Fruit fly (Drosophila melanogaster) whole organism: ENCODE measurements around the gene CG33985.

Source experiments
- CG8478 ChIP-seq: fragments of >200 bp; optimal IDR thresholded peaks from 2 replicates; lab custom pipeline; 2018; ENCODE audit warnings: inconsistent platforms
- Dll ChIP-seq: fragments of >200 bp; optimal IDR thresholded peaks from 2 replicates; lab custom pipeline; 2017
- EcR ChIP-seq, 2 experiments: fragments of >200 bp; optimal IDR thresholded peaks; 2 replicates each; lab custom pipeline; 2017; ENCODE audit warnings: missing biosample characterization in 2 of 2, missing genetic modification characterization in 2 of 2, missing genetic modification reagents in 2 of 2
- pan ChIP-seq: fragments of >200 bp; optimal IDR thresholded peaks from 2 replicates; lab custom pipeline; 2017
- psq ChIP-seq: fragments of >200 bp; optimal IDR thresholded peaks from 2 replicates; lab custom pipeline; 2017
- usp ChIP-seq: fragments of >200 bp; optimal IDR thresholded peaks from 2 replicates; lab custom pipeline; 2017; ENCODE audit warnings: missing biosample characterization, missing genetic modification characterization, mixed read lengths

The CG33985 gene

DNA sequence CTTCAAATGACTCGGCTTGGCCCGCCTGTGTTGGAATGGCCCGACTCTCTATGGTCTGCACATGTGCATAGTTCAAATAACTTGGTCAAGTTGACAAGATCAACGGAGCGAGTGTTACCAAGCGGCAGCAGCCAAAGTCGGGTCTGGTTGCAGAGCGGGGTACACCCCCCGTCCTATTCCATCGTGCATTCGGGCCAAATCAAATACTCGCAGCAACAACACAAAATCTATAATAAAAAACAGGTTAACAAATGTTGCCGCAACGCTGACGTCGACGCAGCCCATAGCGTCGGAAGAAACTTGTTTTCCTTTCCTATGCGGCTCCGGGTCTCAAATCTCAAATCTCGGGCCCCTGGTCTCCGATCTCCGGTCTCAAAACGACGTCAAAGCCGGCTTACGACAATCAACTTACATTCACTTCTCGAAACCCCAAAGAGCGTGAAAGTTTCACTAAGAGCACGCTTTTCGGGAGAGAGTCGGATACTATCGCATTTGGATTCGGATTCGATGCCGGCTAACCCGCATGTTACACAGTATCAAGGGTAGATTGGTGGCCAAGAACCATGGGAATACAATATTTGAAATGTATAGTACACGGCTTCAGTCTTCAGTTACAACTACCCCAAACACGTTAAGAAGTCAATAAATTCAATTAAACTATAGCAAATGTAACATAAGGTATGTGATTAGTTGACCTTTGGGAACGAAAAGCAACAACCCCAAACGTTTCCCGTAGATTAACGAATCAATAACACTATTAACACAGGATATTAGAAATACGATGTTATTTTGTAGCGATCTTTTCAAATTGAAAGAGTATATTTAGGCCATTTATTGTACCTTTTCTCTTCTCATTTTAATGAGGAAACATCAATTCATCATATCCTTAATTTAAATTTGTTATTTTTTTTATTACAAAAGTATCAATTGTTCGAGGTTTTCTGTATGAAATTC lies 7.9 kb upstream of the CG33985 start:
- TF ChIP-seq EcR (GFP tag; optimal IDR thresholded peaks at IDR 0.05; lab: Kevin White, UChicago) = peak in 1 of 2 experiments; percentile 12
- TF ChIP-seq Dll (lab: Kevin White, UChicago) = no peak
- TF ChIP-seq pan = peak; percentile 98

dm6 chr3L:15533402-15534129 lies 7.0 kb upstream of the CG33985 start:
- no peak for TF ChIP-seq psq (lab: Kevin White, UChicago)
- no peak for TF ChIP-seq Dll (lab: Kevin White, UChicago)
- no peak for TF ChIP-seq usp (GFP tag; lab: Kevin White, UChicago)
- TF ChIP-seq EcR (GFP tag; optimal IDR thresholded peaks at IDR 0.05; lab: Kevin White, UChicago) = no peak

DNA sequence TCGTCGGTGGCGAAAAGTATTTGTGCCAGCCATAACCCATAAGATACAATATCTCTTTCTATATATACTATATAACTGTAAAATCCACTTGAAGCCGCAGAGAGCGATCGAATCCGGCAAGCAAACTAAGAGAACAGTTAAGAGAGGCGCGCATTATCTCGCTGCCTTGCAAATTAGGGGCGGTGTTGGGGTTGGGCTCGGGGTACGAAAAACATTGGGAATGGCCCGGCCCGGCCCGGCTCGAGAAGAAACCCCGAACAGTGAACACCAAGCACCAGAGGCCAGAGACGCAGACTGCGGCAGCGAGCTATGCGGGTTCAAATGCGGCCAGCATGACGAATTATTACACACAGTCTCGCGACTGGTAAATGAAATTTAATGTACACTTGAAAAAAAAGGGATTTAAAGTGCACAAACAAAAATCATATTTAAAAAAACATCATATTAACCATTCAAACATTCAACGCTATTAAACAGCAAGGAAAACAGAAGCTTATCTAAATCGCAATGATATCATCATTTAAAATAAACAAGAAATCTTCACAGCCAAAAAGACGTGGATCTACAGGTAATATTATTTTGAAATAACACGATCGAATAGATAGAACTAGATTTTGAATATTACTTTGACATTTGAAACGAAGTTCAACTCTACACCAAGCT lies 5.9 kb upstream of the CG33985 start:
- TF ChIP-seq psq (lab: Kevin White, UChicago) (no peak), CG8478 (lab: Kevin White, UChicago) (no peak), EcR (GFP tag; optimal IDR thresholded peaks at IDR 0.05; lab: Kevin White, UChicago) (peak in 1 of 2 experiments; percentile 39)

DNA sequence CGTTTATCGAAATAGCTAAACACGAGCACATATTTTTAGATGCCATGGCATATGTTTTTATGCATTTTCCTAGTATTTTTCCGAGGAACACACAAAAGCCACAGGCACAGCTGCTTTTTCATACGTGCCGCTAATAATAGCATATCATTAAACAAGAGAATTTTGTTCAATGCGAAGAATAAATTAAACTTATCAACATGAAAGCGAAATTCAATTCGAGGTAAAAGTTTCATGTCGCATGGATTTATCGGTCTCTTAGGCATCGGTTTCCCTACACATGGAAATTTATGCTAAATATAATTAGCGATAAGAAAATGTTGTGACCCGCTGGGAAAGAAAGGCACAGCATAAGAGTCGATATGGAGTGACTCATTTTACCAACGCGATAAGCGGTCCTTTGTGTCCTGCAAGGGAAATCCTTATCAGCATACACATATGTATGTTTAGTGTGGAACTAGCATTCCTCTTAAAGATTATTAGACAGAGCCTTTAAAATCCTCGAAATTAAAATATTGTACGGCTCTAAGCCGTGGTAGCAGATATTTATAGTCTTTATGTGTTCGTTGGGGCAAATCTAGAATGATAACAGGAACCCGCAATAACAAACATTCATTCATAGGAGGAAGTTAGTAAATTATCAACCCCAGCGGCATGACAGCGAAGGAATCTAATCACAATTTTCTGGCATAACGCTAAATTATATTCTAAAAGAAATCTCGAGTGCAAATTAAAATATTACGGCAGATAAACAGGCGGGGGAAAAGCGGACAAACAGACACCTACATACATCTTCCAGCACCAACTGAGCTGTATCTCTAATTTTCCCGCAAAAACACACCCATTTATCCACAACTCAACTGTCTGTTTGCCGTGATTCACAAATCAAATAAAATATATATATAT lies 5.1 kb upstream of the CG33985 start, which contains the start of gene CG43248:
Gene CG43248 (minus strand): TSS at position 51 of the 903 bp plus-strand sequence.
- no peak for TF ChIP-seq EcR (GFP tag; optimal IDR thresholded peaks at IDR 0.05; lab: Kevin White, UChicago)
- no peak for TF ChIP-seq usp (GFP tag; lab: Kevin White, UChicago)
- no peak for TF ChIP-seq psq (lab: Kevin White, UChicago)
- TF ChIP-seq Dll (lab: Kevin White, UChicago) = no peak
- TF ChIP-seq pan = no peak
- TF ChIP-seq CG8478 (lab: Kevin White, UChicago) = no peak

- TF ChIP-seq psq (lab: Kevin White, UChicago) = no peak
- no peak for TF ChIP-seq CG8478 (lab: Kevin White, UChicago)
- no peak for TF ChIP-seq pan
- TF ChIP-seq usp (GFP tag; lab: Kevin White, UChicago) = no peak
- TF ChIP-seq EcR (GFP tag; optimal IDR thresholded peaks at IDR 0.05; lab: Kevin White, UChicago) = no peak
- TF ChIP-seq Dll (lab: Kevin White, UChicago) = no peak
These were observed 4.1 kb upstream of the CG33985 start for dm6 chr3L:15530638-15531225.

DNA sequence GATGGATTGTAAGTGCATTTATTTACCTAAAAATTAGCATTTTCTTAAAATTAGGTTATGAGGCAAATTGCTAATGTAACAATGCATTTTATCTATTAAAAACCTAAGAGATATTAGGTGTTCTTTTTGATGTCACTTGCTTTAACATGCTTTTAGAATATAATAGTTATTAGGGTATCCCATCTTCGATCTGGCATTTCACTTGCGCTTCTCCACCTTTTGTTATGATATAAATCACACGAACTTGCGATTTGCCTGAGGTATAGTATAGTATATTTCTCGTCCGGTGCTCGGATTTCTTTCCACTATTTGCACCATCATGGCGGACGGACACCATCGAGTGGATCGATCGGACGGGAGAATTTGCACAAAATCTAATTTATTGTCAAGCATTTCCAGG lies 3.5 kb upstream of the CG33985 start:
- TF ChIP-seq psq (lab: Kevin White, UChicago) (no peak), Dll (lab: Kevin White, UChicago) (no peak), pan (no peak), CG8478 (lab: Kevin White, UChicago) (no peak), EcR (GFP tag; optimal IDR thresholded peaks at IDR 0.05; lab: Kevin White, UChicago) (no peak), usp (GFP tag; lab: Kevin White, UChicago) (no peak)

DNA sequence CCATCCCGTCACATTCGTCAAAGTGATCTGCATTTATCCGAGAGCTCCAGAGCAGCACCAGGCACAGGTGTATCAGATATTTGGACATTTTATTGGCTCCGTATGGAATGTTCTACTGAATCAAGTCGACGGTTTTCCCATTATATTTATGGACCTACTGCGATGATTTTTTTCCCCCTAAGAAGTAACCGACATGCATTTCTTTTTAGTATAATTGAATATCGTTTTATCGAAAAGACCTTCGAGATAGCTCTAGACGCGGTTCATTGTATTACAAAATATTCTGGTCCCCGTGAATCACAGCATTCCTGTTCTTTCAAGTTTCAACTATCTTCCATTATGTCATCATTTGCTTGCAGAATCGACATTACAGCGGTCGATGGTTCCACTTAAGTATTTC lies 2.5 kb upstream of the CG33985 start, which contains the start of gene obst-H:
Gene obst-H (minus strand): TSS at position 101 of the 400 bp plus-strand sequence.
- TF ChIP-seq EcR (GFP tag; optimal IDR thresholded peaks at IDR 0.05; lab: Kevin White, UChicago) (no peak), usp (GFP tag; lab: Kevin White, UChicago) (no peak), CG8478 (lab: Kevin White, UChicago) (no peak), Dll (lab: Kevin White, UChicago) (no peak), psq (lab: Kevin White, UChicago) (no peak), pan (no peak)

DNA sequence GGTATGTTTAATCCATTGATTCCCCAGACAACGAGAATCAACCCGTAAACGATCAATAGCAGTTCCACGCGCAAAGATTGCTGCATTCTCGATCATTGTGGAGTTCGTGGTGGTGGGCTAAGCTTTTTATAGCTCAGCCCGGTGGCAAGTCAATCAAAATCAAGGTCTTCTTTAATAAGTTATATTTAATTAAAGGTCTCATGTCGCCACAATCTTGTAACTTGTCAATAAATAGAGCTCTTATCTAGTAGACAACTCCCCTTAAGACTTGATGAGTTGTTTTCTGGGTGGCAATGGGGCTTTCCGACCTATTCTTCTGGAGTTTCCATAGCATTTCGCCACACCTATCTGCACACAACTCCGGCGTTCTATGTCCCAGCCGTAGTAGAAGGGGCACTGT lies 1.5 kb upstream of the CG33985 start, which contains the start of gene CG42728:
Gene CG42728 (minus strand): TSS at position 101 of the 400 bp plus-strand sequence.
- no peak for TF ChIP-seq pan
- TF ChIP-seq Dll (lab: Kevin White, UChicago) = no peak
- no peak for TF ChIP-seq CG8478 (lab: Kevin White, UChicago)
- TF ChIP-seq psq (lab: Kevin White, UChicago) = no peak
- TF ChIP-seq EcR (GFP tag; optimal IDR thresholded peaks at IDR 0.05; lab: Kevin White, UChicago) = no peak
- TF ChIP-seq usp (GFP tag; lab: Kevin White, UChicago) = no peak

- no peak for TF ChIP-seq usp (GFP tag; lab: Kevin White, UChicago)
- TF ChIP-seq pan = no peak
- no peak for TF ChIP-seq CG8478 (lab: Kevin White, UChicago)
- no peak for TF ChIP-seq psq (lab: Kevin White, UChicago)
- no peak for TF ChIP-seq Dll (lab: Kevin White, UChicago)
- no peak for TF ChIP-seq EcR (GFP tag; optimal IDR thresholded peaks at IDR 0.05; lab: Kevin White, UChicago)
These were observed 804 bp upstream of the CG33985 start, which contains the start of gene CG42729 for dm6 chr3L:15527416-15527815. Gene CG42729, minus strand, starts transcription at chr3L:15527516.

- TF ChIP-seq psq (lab: Kevin White, UChicago) (no peak), CG8478 (lab: Kevin White, UChicago) (no peak), usp (GFP tag; lab: Kevin White, UChicago) (no peak), pan (no peak), Dll (lab: Kevin White, UChicago) (no peak), EcR (GFP tag; optimal IDR thresholded peaks at IDR 0.05; lab: Kevin White, UChicago) (no peak)
These were observed 1.5 kb downstream of the CG33985 start, which contains the start of gene CG33986 for dm6 chr3L:15525153-15525552. Gene CG33986, minus strand, starts transcription at chr3L:15525253.
